Worm (Caenorhabditis elegans): ENCODE data around the gene F15B10.3.

Gene F15B10.3

ce11 chrIV:6603549-6603948 is 1.1 kb downstream of the F15B10.3 start:
- TF ChIP-seq him-1 (tag; optimal IDR thresholded peaks at IDR 0.05) (no peak), W03F9.2 (tag; optimal IDR thresholded peaks at IDR 0.05) (no peak), dao-5 (tag; optimal IDR thresholded peaks at IDR 0.05) (no peak)

DNA sequence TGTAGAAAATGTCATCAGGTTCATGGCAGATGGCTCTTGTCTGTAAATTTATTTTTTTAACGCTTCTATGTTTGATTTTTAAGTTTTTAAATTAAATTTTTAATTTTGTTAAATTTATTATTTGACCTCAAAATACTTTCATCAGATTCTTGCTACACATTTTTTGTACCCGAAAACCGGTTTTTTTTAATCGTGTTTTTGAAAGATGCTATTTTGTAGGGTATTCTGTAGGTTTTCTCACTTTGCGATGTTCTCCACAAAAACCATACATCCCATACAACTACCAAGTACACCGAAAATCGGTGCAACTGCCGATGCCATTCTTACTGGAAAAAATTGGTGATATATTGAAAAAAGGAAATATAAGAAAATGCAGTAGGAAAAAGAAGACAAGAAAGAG is 3.4 kb downstream of the F15B10.3 start, which contains the start of gene nstp-2:
TSS of gene nstp-2 (minus strand) at position 326 of the 400 bp plus-strand sequence.
- TF ChIP-seq him-1 (tag; optimal IDR thresholded peaks at IDR 0.05) (no peak), dao-5 (tag; optimal IDR thresholded peaks at IDR 0.05) (no peak)

ce11 chrIV:6606587-6606986 is 4.1 kb downstream of the F15B10.3 start:
- TF ChIP-seq W03F9.2 (tag; optimal IDR thresholded peaks at IDR 0.05) (no peak), dao-5 (tag; optimal IDR thresholded peaks at IDR 0.05) (no peak), him-1 (tag; optimal IDR thresholded peaks at IDR 0.05) (no peak)

DNA sequence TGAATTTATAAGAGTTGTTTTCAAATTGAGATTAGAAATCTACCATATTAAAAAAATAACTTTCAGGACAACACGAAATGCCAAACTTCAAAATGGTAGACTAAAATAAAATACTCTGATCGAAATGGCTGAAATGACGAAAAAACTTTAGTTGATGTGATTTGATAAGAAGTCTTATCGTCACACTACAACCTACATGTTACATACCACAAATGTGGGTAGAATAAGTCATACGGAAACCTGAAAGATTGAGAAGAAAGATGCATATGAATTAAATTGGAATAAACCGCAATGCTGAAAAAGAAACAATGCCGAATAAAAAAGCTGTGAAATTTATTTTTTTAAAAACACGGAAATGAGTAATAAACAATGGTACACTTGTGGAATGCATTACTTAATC is 4.6 kb downstream of the F15B10.3 start:
- TF ChIP-seq dao-5 (tag; optimal IDR thresholded peaks at IDR 0.05), result no peak

DNA sequence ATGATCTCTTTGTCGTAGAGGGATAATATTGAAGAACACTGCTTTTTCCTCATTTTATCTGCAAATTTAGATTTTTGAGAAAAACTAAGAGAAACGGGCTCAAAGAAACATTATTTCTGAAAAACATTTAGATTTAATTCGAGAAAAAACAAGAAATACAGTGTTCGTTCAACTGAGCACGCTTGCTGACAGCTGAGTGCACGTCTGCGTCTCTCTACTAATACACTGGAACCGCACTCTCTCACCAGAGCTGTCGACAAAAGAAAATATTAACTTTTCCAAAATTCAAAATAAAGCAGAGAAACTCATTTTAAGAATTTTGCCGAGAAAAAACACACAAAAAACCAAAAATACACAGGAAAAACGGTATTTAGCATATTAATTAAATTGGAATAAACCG is 10.8 kb downstream of the F15B10.3 start, which contains the start of gene drh-1:
TSS of gene drh-1 (minus strand) at position 58 of the 400 bp plus-strand sequence.
- no peak for TF ChIP-seq him-1 (tag; optimal IDR thresholded peaks at IDR 0.05)
- peak; percentile 16 for TF ChIP-seq W03F9.2 (tag; optimal IDR thresholded peaks at IDR 0.05)
- TF ChIP-seq dao-5 (tag; optimal IDR thresholded peaks at IDR 0.05), result no peak

- TF ChIP-seq W03F9.2 (tag; optimal IDR thresholded peaks at IDR 0.05), result peak; percentile 37
- no peak for TF ChIP-seq dao-5 (tag; optimal IDR thresholded peaks at IDR 0.05)
- TF ChIP-seq him-1 (tag; optimal IDR thresholded peaks at IDR 0.05), result no peak
Observed at ce11 chrIV:6618607-6619006, 16.1 kb downstream of the F15B10.3 start.

ce11 chrIV:6621252-6621651 is 18.8 kb downstream of the F15B10.3 start, which contains the start of gene C01B10.3:
TSS of gene C01B10.3 (minus strand) at chrIV:6621352.
- TF ChIP-seq him-1 (tag; optimal IDR thresholded peaks at IDR 0.05), result no peak
- no peak for TF ChIP-seq dao-5 (tag; optimal IDR thresholded peaks at IDR 0.05)
- no peak for TF ChIP-seq W03F9.2 (tag; optimal IDR thresholded peaks at IDR 0.05)

- no peak for TF ChIP-seq him-1 (tag; optimal IDR thresholded peaks at IDR 0.05)
- no peak for TF ChIP-seq W03F9.2 (tag; optimal IDR thresholded peaks at IDR 0.05)
- no peak for TF ChIP-seq dao-5 (tag; optimal IDR thresholded peaks at IDR 0.05)
Observed at ce11 chrIV:6622142-6622541, 19.7 kb downstream of the F15B10.3 start.

DNA sequence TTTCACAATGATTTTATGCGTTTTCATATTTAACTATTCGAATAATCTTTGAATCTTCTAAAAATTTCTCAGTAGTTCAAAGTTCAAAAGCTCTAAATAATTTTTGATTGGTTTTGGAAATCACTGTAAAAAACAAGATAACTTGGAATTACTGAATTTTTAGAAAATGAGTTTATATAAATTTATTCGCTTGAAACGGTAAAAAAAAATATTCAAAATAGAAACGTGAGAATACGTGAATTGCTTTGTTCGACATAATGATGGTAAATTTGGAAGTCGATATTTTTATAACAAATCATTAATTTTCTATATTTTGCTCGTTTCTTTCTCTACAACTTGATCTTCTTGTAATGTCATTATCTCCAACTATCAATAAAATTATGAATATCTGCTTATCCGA is 20.9 kb downstream of the F15B10.3 start, which contains the start of gene C01B10.44:
TSS of gene C01B10.44 (plus strand) at position 301 of the 400 bp plus-strand sequence.
- TF ChIP-seq W03F9.2 (tag; optimal IDR thresholded peaks at IDR 0.05), result no peak
- no peak for TF ChIP-seq dao-5 (tag; optimal IDR thresholded peaks at IDR 0.05)
- no peak for TF ChIP-seq him-1 (tag; optimal IDR thresholded peaks at IDR 0.05)

DNA sequence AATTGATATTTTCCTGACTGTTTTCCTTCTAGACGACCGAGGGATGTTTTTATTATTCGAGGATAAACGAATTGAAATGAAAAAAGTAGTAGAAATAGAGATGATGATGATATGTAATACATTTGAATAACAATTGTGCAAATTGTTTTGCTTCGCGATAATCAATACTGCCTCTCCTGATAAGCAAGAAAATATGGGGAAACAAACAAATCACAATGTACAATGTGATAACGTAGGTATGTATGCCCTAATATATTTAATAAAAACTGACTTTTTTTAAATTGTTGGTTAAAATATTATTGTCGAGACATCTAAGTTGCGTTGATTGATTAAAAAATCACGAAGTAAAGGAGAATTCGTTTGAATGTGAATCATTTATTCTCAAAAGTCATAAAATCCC is 25.3 kb downstream of the F15B10.3 start, which contains the start of gene cest-5.2:
TSS of gene cest-5.2 (minus strand) at position 128 of the 400 bp plus-strand sequence.
- TF ChIP-seq W03F9.2 (tag; optimal IDR thresholded peaks at IDR 0.05) (no peak), dao-5 (tag; optimal IDR thresholded peaks at IDR 0.05) (no peak), him-1 (tag; optimal IDR thresholded peaks at IDR 0.05) (no peak)

DNA sequence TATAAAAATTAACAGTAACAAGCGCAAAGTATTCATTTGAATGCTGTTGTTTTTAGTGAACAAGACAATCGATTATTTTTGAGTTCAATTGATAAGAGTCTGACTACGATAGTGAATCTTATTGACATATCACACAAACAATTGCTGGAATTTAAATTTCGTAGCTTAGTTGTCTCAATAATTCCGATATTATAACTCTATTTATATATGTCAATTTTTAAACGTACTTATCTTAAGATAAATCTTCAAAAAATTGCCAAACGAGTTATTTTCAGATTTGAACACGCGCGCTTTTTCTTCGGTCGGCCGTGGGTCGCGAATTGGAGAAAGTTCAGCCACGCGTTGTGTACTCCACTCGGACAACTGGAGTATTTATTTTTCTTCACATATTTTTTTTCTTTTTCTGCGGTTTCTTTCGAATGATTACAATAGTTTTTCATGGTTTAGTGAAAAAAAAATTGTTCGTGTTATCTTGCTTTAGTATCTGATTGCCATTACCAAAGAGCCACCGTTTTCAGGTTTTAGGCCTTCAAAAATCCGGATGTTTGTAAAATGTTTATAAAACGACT is 29.3 kb downstream of the F15B10.3 start, which contains the start of the genes cest-5.1 and C01B10.9:
TSS of gene cest-5.1 (minus strand) at position 51 of the 569 bp plus-strand sequence.
TSS of gene C01B10.9 (plus strand) at position 519 of the 569 bp plus-strand sequence.
- TF ChIP-seq dao-5 (tag; optimal IDR thresholded peaks at IDR 0.05), result no peak
- peak; percentile 73 for TF ChIP-seq W03F9.2 (tag; optimal IDR thresholded peaks at IDR 0.05)

DNA sequence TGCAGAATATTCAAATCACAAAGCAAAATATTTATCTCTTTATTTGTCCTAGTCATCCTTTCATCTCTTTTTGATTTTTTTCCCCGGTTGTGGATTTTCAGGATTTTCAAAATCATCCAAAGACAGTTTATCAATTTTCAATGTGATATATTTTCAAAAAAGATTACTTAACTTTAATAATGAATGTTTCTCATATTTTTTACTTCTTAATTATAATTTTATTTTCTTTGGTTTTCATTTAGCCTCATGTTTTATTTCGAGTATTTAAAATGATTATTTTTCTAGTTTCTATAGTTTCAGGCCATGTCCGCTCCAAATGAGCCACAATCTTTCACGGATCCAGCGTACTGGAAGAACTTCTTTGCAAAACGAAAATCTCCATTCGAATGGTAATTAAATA is 32.3 kb downstream of the F15B10.3 start, which contains the start of gene metl-13:
TSS of gene metl-13 (plus strand) at position 301 of the 400 bp plus-strand sequence.
- TF ChIP-seq him-1 (tag; optimal IDR thresholded peaks at IDR 0.05) (no peak), dao-5 (tag; optimal IDR thresholded peaks at IDR 0.05) (no peak), W03F9.2 (tag; optimal IDR thresholded peaks at IDR 0.05) (no peak)

DNA sequence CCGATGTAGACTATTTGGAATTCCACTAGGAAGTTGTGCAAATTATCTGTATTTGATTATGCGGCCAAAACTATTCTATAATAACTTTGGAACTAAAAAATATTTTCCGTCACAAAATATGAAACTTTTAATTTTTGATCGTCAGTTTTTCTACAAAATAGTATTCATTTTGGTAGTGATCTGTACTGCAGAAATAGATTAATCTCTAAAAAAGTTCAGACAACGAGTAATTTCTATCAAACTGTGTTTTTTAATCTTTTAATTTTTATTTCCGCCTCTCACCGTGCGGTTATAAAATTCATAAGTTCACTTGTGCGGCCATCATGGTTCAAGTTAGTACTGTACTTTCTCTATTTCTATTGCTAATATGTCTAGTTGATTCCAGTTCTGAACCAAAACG is 35.8 kb downstream of the F15B10.3 start, which contains the start of gene C01B10.7:
TSS of gene C01B10.7 (plus strand) at position 301 of the 400 bp plus-strand sequence.
- TF ChIP-seq dao-5 (tag; optimal IDR thresholded peaks at IDR 0.05) (no peak), W03F9.2 (tag; optimal IDR thresholded peaks at IDR 0.05) (no peak), him-1 (tag; optimal IDR thresholded peaks at IDR 0.05) (no peak)

DNA sequence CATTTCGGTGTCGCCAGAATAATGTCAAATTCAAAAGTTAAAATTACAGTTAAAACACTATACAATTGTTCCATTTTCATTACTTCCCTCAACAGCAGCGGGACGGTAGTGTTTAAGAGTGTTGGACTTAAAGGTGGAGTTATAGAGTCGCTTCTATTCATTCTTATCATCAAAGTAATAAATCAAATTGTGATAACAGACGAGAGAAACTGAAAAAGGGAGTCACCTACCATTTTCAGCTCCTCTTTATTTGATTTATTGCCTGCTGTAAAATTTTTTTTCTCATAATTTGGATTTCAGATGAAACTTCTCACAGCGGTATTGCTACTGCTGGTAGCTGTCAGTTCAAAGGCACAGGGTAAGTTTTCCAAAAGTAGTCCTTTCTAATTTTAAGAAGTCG is 37.4 kb downstream of the F15B10.3 start, which contains the start of gene C01B10.6:
TSS of gene C01B10.6 (plus strand) at position 301 of the 400 bp plus-strand sequence.
- TF ChIP-seq him-1 (tag; optimal IDR thresholded peaks at IDR 0.05) (no peak), W03F9.2 (tag; optimal IDR thresholded peaks at IDR 0.05) (no peak), dao-5 (tag; optimal IDR thresholded peaks at IDR 0.05) (no peak)
